Worm (Caenorhabditis elegans): Measurements from ENCODE around the gene clpp-1.

DNA sequence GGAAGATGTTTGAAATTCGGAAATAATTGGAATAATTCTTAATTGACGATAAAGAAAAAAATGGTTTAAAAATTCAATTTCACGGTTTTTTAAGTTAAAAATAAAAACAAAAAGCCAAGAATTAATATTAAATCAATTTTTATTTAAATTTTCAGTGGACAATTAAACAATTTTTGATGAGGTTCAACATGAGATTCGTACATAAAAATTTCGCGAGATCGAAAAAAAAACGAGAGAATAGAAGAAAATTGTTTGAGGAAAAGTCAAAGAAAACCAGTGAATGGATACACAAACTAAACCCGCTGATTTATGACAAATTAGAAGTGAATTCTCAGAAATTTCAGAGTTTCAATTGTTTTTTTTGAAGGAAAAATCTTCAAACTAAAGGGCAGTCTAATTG lies 32.6 kb downstream of the clpp-1 start, which contains the start of gene F54B3.2:
- TF ChIP-seq ama-1 (optimal IDR thresholded peaks at IDR 0.05) (no peak), alr-1 (tag; optimal IDR thresholded peaks at IDR 0.05) (no peak), elt-1 (tag; optimal IDR thresholded peaks at IDR 0.05) (no peak), snpc-4 (tag; optimal IDR thresholded peaks at IDR 0.05) (no peak), blmp-1 (tag; optimal IDR thresholded peaks at IDR 0.05; ENCODE audit: insufficient read depth) (no peak), sma-9 (GFP tag; optimal IDR thresholded peaks at IDR 0.05) (no peak), sma-9 (tag; optimal IDR thresholded peaks at IDR 0.05) (no peak), unc-55 (GFP tag; optimal IDR thresholded peaks at IDR 0.05) (no peak), nhr-129 (tag; optimal IDR thresholded peaks at IDR 0.05) (no peak), elt-3 (tag; optimal IDR thresholded peaks at IDR 0.05) (no peak), mdl-1 (tag; optimal IDR thresholded peaks at IDR 0.05) (no peak), sem-4 (tag; optimal IDR thresholded peaks at IDR 0.05) (no peak)
